Fruit fly (Drosophila melanogaster) whole organism, embryonic: ENCODE measurements around the gene GC.
A peak's percentile ranks its signal among the peaks of the same experiment; 100 is the strongest.

ENCODE experiments used
- Bgb ChIP-seq: fragments of 200-800 bp; sonication (Bioruptor generic); IDR thresholded peaks from 2 replicates; pipeline ENCODE4 v1.3.6; 2022; ENCODE audit warnings: missing biosample characterization, missing genetic modification characterization; ENCODE audit not compliant: partially characterized antibody
- CG2678 ChIP-seq: fragments of 200-800 bp; sonication (Bioruptor generic); optimal IDR thresholded peaks from 3 replicates; lab custom pipeline; 2019; ENCODE audit warnings: missing biosample characterization, mild to moderate bottlenecking, missing genetic modification characterization, moderate library complexity
- CG32772 ChIP-seq: fragments of 200-800 bp; sonication (Bioruptor generic); IDR thresholded peaks from 2 replicates; pipeline ENCODE4 v1.3.6; 2022; ENCODE audit warnings: missing biosample characterization, missing genetic modification characterization
- CG4360 ChIP-seq: fragments of 200-800 bp; sonication (Bioruptor generic); IDR thresholded peaks from 2 replicates; pipeline ENCODE4 v1.3.6; 2022; ENCODE audit warnings: missing biosample characterization, missing genetic modification characterization
- CG5953 ChIP-seq: fragments of 200-800 bp; sonication (Bioruptor generic); IDR thresholded peaks from 2 replicates; pipeline ENCODE4 v1.3.6; 2022; ENCODE audit warnings: missing biosample characterization, missing genetic modification characterization
- D19A ChIP-seq: fragments of 200-800 bp; optimal IDR thresholded peaks from 3 replicates; lab custom pipeline; 2019; ENCODE audit warnings: missing biosample characterization, mild to moderate bottlenecking, missing genetic modification characterization, moderate library complexity
- Eip74EF ChIP-seq, 2 experiments: fragments of 200-800 bp in 1 of 2; fragments of >200 bp in 1 of 2; sonication (Bioruptor generic) in 1 of 2; optimal IDR thresholded peaks; 2 replicates each; lab custom pipeline; 2017 to 2019; ENCODE audit warnings: missing biosample characterization in 2 of 2, missing genetic modification characterization in 2 of 2, mild to moderate bottlenecking in 1 of 2, moderate library complexity in 1 of 2
- HHEX ChIP-seq: fragments of 200-800 bp; sonication (Bioruptor generic); optimal IDR thresholded peaks from 3 replicates; lab custom pipeline; 2017; ENCODE audit warnings: missing biosample characterization, mild to moderate bottlenecking, missing genetic modification characterization, missing genetic modification reagents
- HLH4C ChIP-seq: fragments of 200-800 bp; sonication (Bioruptor generic); IDR thresholded peaks from 3 replicates; pipeline ENCODE4 v1.3.6; 2022; ENCODE audit warnings: missing biosample characterization, missing genetic modification characterization; ENCODE audit not compliant: partially characterized antibody
- Sox102F ChIP-seq: fragments of 200-800 bp; sonication (Bioruptor generic); optimal IDR thresholded peaks from 2 replicates; lab custom pipeline; 2018; ENCODE audit warnings: missing biosample characterization, mild to moderate bottlenecking, missing genetic modification characterization, moderate library complexity
- ase ChIP-seq: fragments of 200-800 bp; sonication (Bioruptor generic); IDR thresholded peaks from 3 replicates; pipeline ENCODE4 v1.3.6; 2022; ENCODE audit warnings: missing biosample characterization, missing genetic modification characterization
- maf-S ChIP-seq: fragments of 200-800 bp; sonication (Bioruptor generic); optimal IDR thresholded peaks from 2 replicates; lab custom pipeline; 2016; ENCODE audit warnings: missing biosample characterization, missing genetic modification characterization
- so ChIP-seq: fragments of 200-800 bp; sonication (Bioruptor generic); IDR thresholded peaks from 3 replicates; pipeline ENCODE4 v1.3.6; 2022; ENCODE audit warnings: missing biosample characterization, missing genetic modification characterization
- twi ChIP-seq: fragments of 200-800 bp; optimal IDR thresholded peaks from 2 replicates; lab custom pipeline; 2019; ENCODE audit warnings: missing biosample characterization, mild to moderate bottlenecking, missing genetic modification characterization, moderate library complexity

DNA sequence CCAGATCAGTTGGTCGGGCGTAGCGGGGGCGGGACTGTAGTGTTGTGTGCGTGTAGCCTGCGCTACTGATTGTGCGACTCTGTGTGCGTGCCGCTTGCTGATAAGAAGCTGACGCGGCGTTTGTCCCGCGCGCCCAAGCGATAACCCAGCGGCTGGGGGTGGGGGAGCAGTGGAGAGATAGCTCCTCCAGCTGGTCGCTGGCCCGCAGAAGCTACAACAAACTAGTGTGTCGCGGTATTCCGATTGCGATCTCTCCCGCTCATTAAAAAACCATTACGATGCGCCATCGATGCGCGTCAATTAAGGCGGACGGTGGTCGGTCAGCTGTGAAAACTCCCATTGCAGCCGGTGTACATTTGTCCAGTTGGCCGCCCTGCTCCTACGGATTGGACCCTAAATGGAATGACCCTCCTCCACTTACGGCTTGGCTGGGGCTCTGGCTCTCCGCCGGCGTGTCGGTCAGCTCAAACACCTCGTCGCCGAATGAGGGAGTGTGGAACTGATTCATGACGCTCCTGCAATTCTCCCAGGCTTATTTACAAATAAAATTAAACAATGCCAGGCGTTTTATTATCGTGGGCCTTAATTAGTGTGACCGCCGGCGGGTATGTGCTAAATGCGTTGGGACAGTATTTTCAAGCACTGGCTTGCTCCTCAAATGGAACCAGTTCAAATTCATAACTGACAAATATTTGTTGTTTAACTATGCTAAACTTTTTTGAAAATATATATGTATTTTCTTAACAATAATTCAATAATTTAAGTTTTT lies 26.9 kb downstream of the GC start, which contains the start of gene CG12104:
- no peak for TF ChIP-seq CG5953 (GFP tag; lab: Robert Waterston, UW)
- TF ChIP-seq HHEX = no peak
- TF ChIP-seq CG2678 = no peak
- no peak for TF ChIP-seq Sox102F (GFP tag; lab: Kevin White, UChicago)
- peak; percentile 27; the same call in 1 of the 2 replicates for TF ChIP-seq Bgb (GFP tag; lab: Robert Waterston, UW)
- no peak for TF ChIP-seq D19A (tag; lab: Kevin White, UChicago)
- TF ChIP-seq maf-S = no peak
- no peak for TF ChIP-seq so (GFP tag; lab: Robert Waterston, UW)
- TF ChIP-seq twi (tag; lab: Kevin White, UChicago) = no peak
- TF ChIP-seq CG32772 (GFP tag; lab: Robert Waterston, UW) = no peak
- TF ChIP-seq CG4360 = no peak
- TF ChIP-seq HLH4C (GFP tag; lab: Robert Waterston, UW) = no peak
- no peak for TF ChIP-seq Eip74EF (GFP tag; optimal IDR thresholded peaks at IDR 0.05; lab: Kevin White, UChicago)
- no peak for TF ChIP-seq ase (GFP tag; lab: Robert Waterston, UW)
